Fruit fly (Drosophila melanogaster) ovary, adult (tissue): Measurements from ENCODE around the gene Irk3.

ENCODE experiments used
- CG17801 ChIP-seq: fragments of 200-800 bp; optimal IDR thresholded peaks from 2 replicates; lab custom pipeline; 2019; ENCODE audit warnings: missing biosample characterization, mild to moderate bottlenecking, missing genetic modification characterization, moderate library complexity; ENCODE audit not compliant: partially characterized antibody

The Irk3 gene

dm6 chr2L:18713686-18714085, at the start of gene Irk3:
TSS of gene Irk3 (minus strand) at chr2L:18713748.
- no peak for TF ChIP-seq CG17801 (GFP tag; lab: Kevin White, UChicago)

- no peak for TF ChIP-seq CG17801 (GFP tag; lab: Kevin White, UChicago)
Observed at dm6 chr2L:18753242-18753641, 39.7 kb upstream of the Irk3 start.

dm6 chr2L:18752823-18753222, 39.3 kb upstream of the Irk3 start:
- TF ChIP-seq CG17801 (GFP tag; lab: Kevin White, UChicago) = no peak

dm6 chr2L:18752038-18752437, 38.5 kb upstream of the Irk3 start:
- TF ChIP-seq CG17801 (GFP tag; lab: Kevin White, UChicago) = no peak

dm6 chr2L:18751337-18751736, 37.8 kb upstream of the Irk3 start:
- no peak for TF ChIP-seq CG17801 (GFP tag; lab: Kevin White, UChicago)

dm6 chr2L:18746694-18747093, 33.1 kb upstream of the Irk3 start:
- no peak for TF ChIP-seq CG17801 (GFP tag; lab: Kevin White, UChicago)

- TF ChIP-seq CG17801 (GFP tag; lab: Kevin White, UChicago) = no peak
Observed at dm6 chr2L:18745454-18745853, 31.9 kb upstream of the Irk3 start.

- TF ChIP-seq CG17801 (GFP tag; lab: Kevin White, UChicago) = no peak
Observed at dm6 chr2L:18743896-18744295, 30.3 kb upstream of the Irk3 start.

dm6 chr2L:18742710-18743109, 29.2 kb upstream of the Irk3 start:
- no peak for TF ChIP-seq CG17801 (GFP tag; lab: Kevin White, UChicago)

dm6 chr2L:18740010-18740409, 26.5 kb upstream of the Irk3 start, which contains the start of the genes CG42752 and CG15167:
TSS of gene CG42752 (minus strand) at chr2L:18740110.
TSS of gene CG15167 (plus strand) at chr2L:18740358.
- TF ChIP-seq CG17801 (GFP tag; lab: Kevin White, UChicago) = no peak

dm6 chr2L:18737239-18737638, 23.7 kb upstream of the Irk3 start:
- TF ChIP-seq CG17801 (GFP tag; lab: Kevin White, UChicago) = no peak

dm6 chr2L:18735553-18736167, 22.1 kb upstream of the Irk3 start:
- no peak for TF ChIP-seq CG17801 (GFP tag; lab: Kevin White, UChicago)

dm6 chr2L:18732760-18733530, 19.4 kb upstream of the Irk3 start:
- TF ChIP-seq CG17801 (GFP tag; lab: Kevin White, UChicago) = no peak

dm6 chr2L:18732291-18732690, 18.7 kb upstream of the Irk3 start, which contains the start of gene CG10348:
TSS of gene CG10348 (minus strand) at chr2L:18732524.
- TF ChIP-seq CG17801 (GFP tag; lab: Kevin White, UChicago) = no peak

dm6 chr2L:18727986-18728385, 14.4 kb upstream of the Irk3 start:
- TF ChIP-seq CG17801 (GFP tag; lab: Kevin White, UChicago) = no peak

dm6 chr2L:18724842-18725241, 11.3 kb upstream of the Irk3 start:
- TF ChIP-seq CG17801 (GFP tag; lab: Kevin White, UChicago) = no peak
